Worm (Caenorhabditis elegans) whole organism, late embryonic: ENCODE results near the gene dnj-3.
A peak's percentile ranks its signal among the peaks of the same experiment; 100 is the strongest.

ENCODE experiments used
- C08G9.2 ChIP-seq: sonication (generic microtip); optimal IDR thresholded peaks from 2 replicates; lab custom pipeline; 2016; ENCODE audit warnings: mild to moderate bottlenecking, missing genetic modification characterization, moderate library complexity, missing compliant biosample characterization
- C38D4.7 ChIP-seq: fragments of 200-800 bp; sonication (Bioruptor generic); optimal IDR thresholded peaks from 2 replicates; lab custom pipeline; 2018; ENCODE audit warnings: mild to moderate bottlenecking, missing genetic modification characterization, moderate library complexity, missing compliant biosample characterization
- F13H6.1 ChIP-seq: sonication (generic microtip); optimal IDR thresholded peaks from 2 replicates; lab custom pipeline; 2016; ENCODE audit warnings: missing genetic modification characterization, missing compliant biosample characterization
- K09A11.1 ChIP-seq: sonication (generic microtip); optimal IDR thresholded peaks from 2 replicates; lab custom pipeline; 2017; ENCODE audit warnings: antibody characterized with exemption, mild to moderate bottlenecking, missing genetic modification characterization, missing compliant biosample characterization; ENCODE audit not compliant: insufficient read depth
- ama-1 ChIP-seq: fragments of 150-350 bp; optimal IDR thresholded peaks from 2 replicates; lab custom pipeline; 2014
- ceh-14 ChIP-seq: sonication (generic microtip); optimal IDR thresholded peaks from 2 replicates; lab custom pipeline; 2016; ENCODE audit warnings: missing genotype, missing genetic modification characterization, missing compliant biosample characterization
- ceh-2 ChIP-seq: sonication (generic microtip); optimal IDR thresholded peaks from 2 replicates; lab custom pipeline; 2016; ENCODE audit warnings: missing genotype, missing genetic modification characterization, missing compliant biosample characterization
- ceh-30 ChIP-seq: fragments of 150-350 bp; optimal IDR thresholded peaks from 2 replicates; lab custom pipeline; 2014; ENCODE audit warnings: missing biosample characterization, missing genetic modification characterization
- dve-1 ChIP-seq: sonication (generic microtip); optimal IDR thresholded peaks from 2 replicates; lab custom pipeline; 2017; ENCODE audit warnings: antibody characterized with exemption, mild to moderate bottlenecking, missing genetic modification characterization, missing compliant biosample characterization
- elt-4 ChIP-seq: sonication (generic microtip); optimal IDR thresholded peaks from 2 replicates; lab custom pipeline; 2016; ENCODE audit warnings: missing genetic modification characterization, missing compliant biosample characterization
- eyg-1 ChIP-seq: sonication (generic microtip); optimal IDR thresholded peaks from 2 replicates; lab custom pipeline; 2016; ENCODE audit warnings: missing genotype, missing genetic modification characterization, missing compliant biosample characterization
- fkh-10 ChIP-seq: fragments of 150-350 bp; optimal IDR thresholded peaks from 2 replicates; lab custom pipeline; 2014; ENCODE audit warnings: missing biosample characterization, missing genetic modification reagents, missing genetic modification characterization
- gmeb-2 ChIP-seq: sonication (generic microtip); optimal IDR thresholded peaks from 2 replicates; lab custom pipeline; 2016; ENCODE audit warnings: missing genetic modification characterization, inconsistent platforms, missing compliant biosample characterization
- hlh-13 ChIP-seq: fragments of 200-800 bp; sonication (Bioruptor generic); optimal IDR thresholded peaks from 2 replicates; lab custom pipeline; 2018; ENCODE audit warnings: mild to moderate bottlenecking, missing genetic modification characterization, missing compliant biosample characterization
- hlh-15 ChIP-seq: sonication (generic microtip); optimal IDR thresholded peaks from 2 replicates; lab custom pipeline; 2016; ENCODE audit warnings: missing genetic modification characterization, missing compliant biosample characterization
- hlh-30 ChIP-seq: sonication (generic microtip); optimal IDR thresholded peaks from 2 replicates; lab custom pipeline; 2017; ENCODE audit warnings: antibody characterized with exemption, missing genetic modification characterization, missing compliant biosample characterization; ENCODE audit not compliant: insufficient read depth
- hlh-6 ChIP-seq: sonication (generic microtip); optimal IDR thresholded peaks from 2 replicates; lab custom pipeline; 2016; ENCODE audit warnings: missing genotype, missing genetic modification characterization, missing compliant biosample characterization
- hlh-8 ChIP-seq: sonication (generic microtip); optimal IDR thresholded peaks from 2 replicates; lab custom pipeline; 2016; ENCODE audit warnings: missing genotype, missing genetic modification characterization, missing compliant biosample characterization
- lim-6 ChIP-seq: sonication (generic microtip); optimal IDR thresholded peaks from 2 replicates; lab custom pipeline; 2016; ENCODE audit warnings: missing genetic modification characterization, missing compliant biosample characterization
- lin-11 ChIP-seq: fragments of 200-800 bp; sonication (Bioruptor generic); optimal IDR thresholded peaks from 2 replicates; lab custom pipeline; 2018; ENCODE audit warnings: mild to moderate bottlenecking, missing genetic modification characterization, missing compliant biosample characterization
- nfya-1 ChIP-seq: sonication (generic microtip); optimal IDR thresholded peaks from 2 replicates; lab custom pipeline; 2017; ENCODE audit warnings: missing genetic modification characterization, mild to moderate bottlenecking, missing compliant biosample characterization, antibody characterized with exemption, moderate library complexity
- nhr-232 ChIP-seq: sonication (generic microtip); optimal IDR thresholded peaks from 2 replicates; lab custom pipeline; 2016; ENCODE audit warnings: missing genetic modification characterization, missing compliant biosample characterization
- odd-2 ChIP-seq: sonication (generic microtip); optimal IDR thresholded peaks from 2 replicates; lab custom pipeline; 2017; ENCODE audit warnings: antibody characterized with exemption, mild to moderate bottlenecking, missing genetic modification characterization, missing compliant biosample characterization
- pat-9 ChIP-seq: fragments of 200-800 bp; sonication (Bioruptor generic); optimal IDR thresholded peaks from 2 replicates; lab custom pipeline; 2018; ENCODE audit warnings: mild to moderate bottlenecking, missing genetic modification characterization, moderate library complexity, missing compliant biosample characterization
- pax-1 ChIP-seq: fragments of 150-350 bp; optimal IDR thresholded peaks from 2 replicates; lab custom pipeline; 2014; ENCODE audit warnings: missing biosample characterization, missing genetic modification characterization
- pqm-1 ChIP-seq: sonication (generic microtip); optimal IDR thresholded peaks from 2 replicates; lab custom pipeline; 2016; ENCODE audit warnings: missing genetic modification characterization, missing compliant biosample characterization
- rnt-1 ChIP-seq: sonication (generic microtip); optimal IDR thresholded peaks from 2 replicates; lab custom pipeline; 2016; ENCODE audit warnings: missing genetic modification characterization, missing compliant biosample characterization
- sdc-2 ChIP-seq: sonication (generic microtip); optimal IDR thresholded peaks from 2 replicates; lab custom pipeline; 2016; ENCODE audit warnings: missing genotype, missing genetic modification characterization, missing compliant biosample characterization
- sox-2 ChIP-seq: fragments of 200-800 bp; sonication (Bioruptor generic); IDR thresholded peaks from 2 replicates; pipeline ENCODE4 v1.3.6; 2022; ENCODE audit warnings: missing genetic modification reagents, missing genetic modification characterization, missing compliant biosample characterization
- sox-4 ChIP-seq: sonication (generic microtip); optimal IDR thresholded peaks from 2 replicates; lab custom pipeline; 2017; ENCODE audit warnings: mild to moderate bottlenecking, missing genetic modification characterization, inconsistent platforms, missing compliant biosample characterization
- syd-9 ChIP-seq: sonication (generic microtip); optimal IDR thresholded peaks from 2 replicates; lab custom pipeline; 2016; ENCODE audit warnings: mild to moderate bottlenecking, missing genetic modification characterization, moderate library complexity, missing compliant biosample characterization
- tbx-2 ChIP-seq: sonication (generic microtip); optimal IDR thresholded peaks from 2 replicates; lab custom pipeline; 2016; ENCODE audit warnings: missing genetic modification characterization, missing compliant biosample characterization
- tbx-7 ChIP-seq: sonication (generic microtip); optimal IDR thresholded peaks from 2 replicates; lab custom pipeline; 2016; ENCODE audit warnings: missing genotype, missing genetic modification characterization, missing compliant biosample characterization
- unc-3 ChIP-seq, 2 experiments: fragments of 200-800 bp in 1 of 2; sonication (Bioruptor generic) in 1 of 2; sonication (generic microtip) in 1 of 2; conservative IDR thresholded peaks in 1 of 2; optimal IDR thresholded peaks in 1 of 2; 2 replicates each; pipeline versions ENCODE4 v1.3.6 to Lab custom; 2016 to 2022; ENCODE audit warnings: missing compliant biosample characterization in 2 of 2, missing genetic modification characterization in 2 of 2, missing genetic modification reagents in 1 of 2
- unc-55 ChIP-seq: sonication (generic microtip); optimal IDR thresholded peaks from 2 replicates; lab custom pipeline; 2017; ENCODE audit warnings: missing biosample characterization, missing genetic modification reagents, missing genetic modification characterization
- unc-86 ChIP-seq: sonication (generic microtip); optimal IDR thresholded peaks from 2 replicates; lab custom pipeline; 2016; ENCODE audit warnings: missing genetic modification characterization, missing compliant biosample characterization
- zip-5 ChIP-seq: sonication (generic microtip); optimal IDR thresholded peaks from 2 replicates; lab custom pipeline; 2016; ENCODE audit warnings: missing genetic modification characterization, missing compliant biosample characterization
- ztf-16 ChIP-seq: sonication (generic microtip); optimal IDR thresholded peaks from 2 replicates; lab custom pipeline; 2017; ENCODE audit warnings: missing genetic modification characterization, missing compliant biosample characterization

Gene dnj-3

ce11 chrV:15085335-15085800 lies 16.9 kb downstream of the dnj-3 start, which contains the start of the genes ahsa-1 and C01G10.7 (continued):
- no peak for TF ChIP-seq unc-55 (GFP tag; lab: Kevin White, UChicago)
- TF ChIP-seq ama-1 (lab: Kevin White, UChicago) = no peak
- TF ChIP-seq pqm-1 (tag; lab: Kevin White, UChicago) = peak; percentile 93
- peak; percentile 66 for TF ChIP-seq eyg-1 (tag; lab: Kevin White, UChicago)
- peak; percentile 67 for TF ChIP-seq ceh-30 (tag; lab: Kevin White, UChicago)
- TF ChIP-seq K09A11.1 (tag; lab: Kevin White, UChicago) = no peak
- TF ChIP-seq hlh-15 = no peak
- peak; percentile 40; the same call in 1 of the 2 replicates for TF ChIP-seq unc-3 (GFP tag; conservative IDR thresholded peaks at IDR 0.05; lab: Robert Waterston, UW)
- TF ChIP-seq unc-3 (tag; optimal IDR thresholded peaks at IDR 0.05; lab: Kevin White, UChicago) = peak; percentile 0
- TF ChIP-seq tbx-2 (tag; lab: Kevin White, UChicago) = peak; percentile 96
- no peak for TF ChIP-seq pat-9 (tag; lab: Kevin White, UChicago)
- peak; percentile 94 for TF ChIP-seq C08G9.2
- TF ChIP-seq ztf-16 (tag; lab: Kevin White, UChicago) = peak; percentile 70
- TF ChIP-seq hlh-30 (tag; lab: Kevin White, UChicago) = no peak
- no peak for TF ChIP-seq fkh-10
- peak; percentile 89 for TF ChIP-seq lim-6 (tag; lab: Kevin White, UChicago)
- TF ChIP-seq syd-9 = peak; percentile 10
- peak; percentile 18 for TF ChIP-seq dve-1 (tag; lab: Kevin White, UChicago)
- peak; percentile 83 for TF ChIP-seq nfya-1 (tag; lab: Kevin White, UChicago)
- TF ChIP-seq hlh-6 (tag; lab: Kevin White, UChicago) = peak; percentile 15
- TF ChIP-seq elt-4 (tag; lab: Kevin White, UChicago) = no peak
- TF ChIP-seq odd-2 = no peak
- no peak for TF ChIP-seq sox-4 (tag; lab: Kevin White, UChicago)
- peak; percentile 92 for TF ChIP-seq tbx-7
- peak; percentile 86 for TF ChIP-seq hlh-8

ce11 chrV:15087207-15087706 lies 18.8 kb downstream of the dnj-3 start, which contains the start of the genes C01G10.15 and C01G10.6:
Gene C01G10.15 (minus strand): TSS chrV:15087307.
Gene C01G10.6 (plus strand): TSS chrV:15087656.
- TF ChIP-seq ceh-2 (tag; lab: Kevin White, UChicago) (no peak), nhr-232 (tag; lab: Kevin White, UChicago) (no peak), hlh-13 (GFP tag; lab: Kevin White, UChicago) (no peak), hlh-15 (no peak), zip-5 (no peak), dve-1 (tag; lab: Kevin White, UChicago) (no peak), pax-1 (tag; lab: Kevin White, UChicago) (no peak), nfya-1 (tag; lab: Kevin White, UChicago) (no peak), tbx-2 (tag; lab: Kevin White, UChicago) (no peak), F13H6.1 (tag; lab: Kevin White, UChicago) (no peak), lin-11 (tag; lab: Kevin White, UChicago) (no peak), fkh-10 (no peak), K09A11.1 (tag; lab: Kevin White, UChicago) (no peak), unc-3 (GFP tag; conservative IDR thresholded peaks at IDR 0.05; lab: Robert Waterston, UW) (no peak), unc-3 (tag; optimal IDR thresholded peaks at IDR 0.05; lab: Kevin White, UChicago) (no peak), sox-2 (GFP tag; lab: Robert Waterston, UW) (no peak)

ce11 chrV:15088613-15089012 lies 20.1 kb downstream of the dnj-3 start, which contains the start of gene C01G10.18:
Gene C01G10.18 (minus strand): TSS chrV:15088713.
- TF ChIP-seq sdc-2 (tag; lab: Kevin White, UChicago) = no peak
- no peak for TF ChIP-seq ceh-14 (tag; lab: Kevin White, UChicago)
- TF ChIP-seq C38D4.7 (GFP tag; lab: Kevin White, UChicago) = no peak
- TF ChIP-seq gmeb-2 (tag; lab: Kevin White, UChicago) = no peak
- TF ChIP-seq fkh-10 = no peak
- TF ChIP-seq hlh-15 = no peak
- no peak for TF ChIP-seq zip-5
- TF ChIP-seq unc-86 (tag; lab: Kevin White, UChicago) = no peak
- no peak for TF ChIP-seq ceh-2 (tag; lab: Kevin White, UChicago)
- no peak for TF ChIP-seq eyg-1 (tag; lab: Kevin White, UChicago)
- TF ChIP-seq hlh-30 (tag; lab: Kevin White, UChicago) = no peak
- TF ChIP-seq F13H6.1 (tag; lab: Kevin White, UChicago) = no peak
- TF ChIP-seq rnt-1 (tag; lab: Kevin White, UChicago) = no peak
